Fruit fly (Drosophila melanogaster): ENCODE measurements around the gene klu.

Gene klu

DNA sequence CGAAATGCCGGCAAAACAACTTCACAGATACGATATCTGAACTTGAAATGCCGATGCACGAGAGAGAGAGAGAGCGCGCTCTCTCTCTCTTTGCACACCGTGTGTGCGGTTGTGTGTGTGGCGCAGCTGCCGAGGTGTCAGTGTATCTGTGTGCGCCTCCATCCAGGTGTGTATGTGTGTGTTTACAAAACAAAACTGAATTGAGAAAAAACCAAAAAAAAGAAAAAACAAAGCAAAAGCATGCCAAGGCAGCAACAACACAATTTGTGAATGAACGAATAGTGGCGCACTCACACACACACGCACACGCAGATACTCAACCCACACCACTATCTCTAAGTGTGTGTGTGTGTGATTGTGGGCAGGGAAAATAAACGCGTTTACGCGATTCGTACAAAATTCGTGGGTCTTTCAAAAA, 1.4 kb upstream of the klu start (continued):
- peak; percentile 98 for TF ChIP-seq eg (GFP tag; IDR thresholded peaks at IDR 0.05)
- TF ChIP-seq CG11762 (GFP tag; optimal IDR thresholded peaks at IDR 0.05; ENCODE audit: insufficient read depth): peak; percentile 84
- peak; percentile 46 for TF ChIP-seq lz (GFP tag; optimal IDR thresholded peaks at IDR 0.05)
- peak; percentile 70 for TF ChIP-seq topi (GFP tag; optimal IDR thresholded peaks at IDR 0.05)
- TF ChIP-seq CG7368 (GFP tag; optimal IDR thresholded peaks at IDR 0.05): peak; percentile 92
- TF ChIP-seq spab (GFP tag; optimal IDR thresholded peaks at IDR 0.05): peak; percentile 96
- peak; percentile 94 for TF ChIP-seq CG16779 (tag; optimal IDR thresholded peaks at IDR 0.05)
- TF ChIP-seq Gug (GFP tag; IDR thresholded peaks at IDR 0.05): peak; percentile 90
- TF ChIP-seq Hr38 (GFP tag; optimal IDR thresholded peaks at IDR 0.05): no peak
- TF ChIP-seq CG10669 (GFP tag; optimal IDR thresholded peaks at IDR 0.05): peak; percentile 95
- peak; percentile 7 for TF ChIP-seq Hr39 (GFP tag; optimal IDR thresholded peaks at IDR 0.05)
- TF ChIP-seq CG6163 (GFP tag; IDR thresholded peaks at IDR 0.05): peak; percentile 99
- TF ChIP-seq fkh (GFP tag; optimal IDR thresholded peaks at IDR 0.05): peak; percentile 95

DNA sequence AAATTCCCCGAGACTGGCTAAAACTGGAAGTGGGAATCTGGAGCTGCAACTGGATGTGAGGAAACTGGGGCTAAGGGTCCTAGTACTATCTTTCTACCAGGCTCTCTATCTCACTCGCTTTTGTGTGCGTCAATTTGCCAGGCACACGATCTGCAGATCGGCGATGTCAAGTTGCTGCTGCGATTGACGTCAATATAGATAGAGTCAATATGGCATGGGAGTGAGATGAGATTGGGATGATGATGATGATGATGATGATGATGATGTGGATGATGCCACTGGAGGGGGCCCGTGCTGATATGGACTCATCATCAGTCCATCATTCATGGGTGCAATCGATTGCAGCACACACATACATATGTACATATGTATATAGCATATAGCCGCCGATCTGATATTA, 1.2 kb downstream of the klu start:
- TF ChIP-seq svp (GFP tag): peak; percentile 97
- TF ChIP-seq Blimp-1 (GFP tag; optimal IDR thresholded peaks at IDR 0.05): no peak

DNA sequence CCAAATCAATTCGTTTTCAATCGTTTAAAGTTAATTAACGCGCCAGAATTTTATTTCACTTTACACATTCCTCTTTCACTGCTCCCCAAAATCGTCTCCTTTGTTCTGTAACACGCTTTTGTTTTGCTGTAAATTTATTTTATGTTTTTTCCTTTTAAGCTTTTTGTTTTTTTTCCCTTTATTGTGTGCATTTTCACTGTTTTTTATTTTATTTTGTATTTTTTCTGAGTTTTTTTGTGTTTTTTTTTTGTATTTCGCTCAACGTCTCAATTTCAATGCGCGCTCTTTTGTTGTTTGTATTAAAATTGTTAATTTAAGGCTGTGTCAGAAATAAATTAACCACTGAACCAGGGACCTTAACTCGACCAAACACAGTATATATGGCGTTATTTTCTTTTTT, 2.6 kb downstream of the klu start:
- TF ChIP-seq dac (GFP tag; optimal IDR thresholded peaks at IDR 0.05) (no peak), CG31627 (GFP tag; optimal IDR thresholded peaks at IDR 0.05) (no peak), CG6792 (GFP tag; optimal IDR thresholded peaks at IDR 0.05) (no peak), Eip78C (GFP tag) (peak; percentile 69), CG9139 (GFP tag; optimal IDR thresholded peaks at IDR 0.05) (peak; percentile 3), CG34406 (GFP tag; optimal IDR thresholded peaks at IDR 0.05) (peak; percentile 39), CG8632 (GFP tag; optimal IDR thresholded peaks at IDR 0.05) (peak; percentile 33), Sox14 (GFP tag; optimal IDR thresholded peaks at IDR 0.05) (peak; percentile 32), ss (GFP tag; optimal IDR thresholded peaks at IDR 0.05) (peak; percentile 14 to 32), svp (GFP tag) (peak; percentile 60), Met (GFP tag; optimal IDR thresholded peaks at IDR 0.05) (peak; percentile 19), CG6808 (GFP tag; optimal IDR thresholded peaks at IDR 0.05) (peak; percentile 13), esn (GFP tag; optimal IDR thresholded peaks at IDR 0.05) (peak; percentile 19)

DNA sequence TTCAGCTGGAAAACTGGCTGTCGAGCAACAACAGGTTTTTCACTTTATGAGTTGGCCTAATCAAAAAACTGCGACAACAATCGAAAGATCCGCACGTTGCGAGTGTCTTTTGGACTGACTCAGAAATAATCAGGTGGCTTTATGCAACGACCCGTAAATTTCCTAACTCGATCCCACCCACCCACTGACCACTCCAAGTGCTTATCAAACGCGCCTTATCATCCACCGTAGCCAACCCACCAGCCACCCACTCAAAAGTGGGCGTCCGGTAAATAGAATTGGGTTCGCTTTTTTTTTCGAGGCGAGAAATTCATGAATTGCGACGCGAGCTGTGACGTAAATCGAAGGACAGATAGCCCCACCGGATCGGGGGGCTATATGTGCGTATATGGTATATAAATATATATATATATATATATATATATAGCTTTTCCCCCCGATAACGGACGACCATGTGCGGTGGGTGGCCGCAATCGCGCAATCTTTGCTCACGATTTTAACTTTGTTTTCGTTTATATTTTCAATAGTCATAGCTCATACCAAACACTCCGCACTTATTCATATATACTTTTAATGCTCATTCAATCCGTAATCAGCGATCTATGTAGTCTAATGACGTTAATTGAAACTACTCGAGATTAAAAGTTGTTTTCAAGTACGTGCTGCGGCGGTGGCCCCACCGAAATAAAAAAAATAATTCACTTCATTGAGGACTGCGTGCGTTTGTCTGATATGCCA, 4.1 kb downstream of the klu start:
- TF ChIP-seq svp (GFP tag) (peak; percentile 82), vri (GFP tag; optimal IDR thresholded peaks at IDR 0.05) (peak; percentile 68), Hr39 (GFP tag; optimal IDR thresholded peaks at IDR 0.05) (no peak)

DNA sequence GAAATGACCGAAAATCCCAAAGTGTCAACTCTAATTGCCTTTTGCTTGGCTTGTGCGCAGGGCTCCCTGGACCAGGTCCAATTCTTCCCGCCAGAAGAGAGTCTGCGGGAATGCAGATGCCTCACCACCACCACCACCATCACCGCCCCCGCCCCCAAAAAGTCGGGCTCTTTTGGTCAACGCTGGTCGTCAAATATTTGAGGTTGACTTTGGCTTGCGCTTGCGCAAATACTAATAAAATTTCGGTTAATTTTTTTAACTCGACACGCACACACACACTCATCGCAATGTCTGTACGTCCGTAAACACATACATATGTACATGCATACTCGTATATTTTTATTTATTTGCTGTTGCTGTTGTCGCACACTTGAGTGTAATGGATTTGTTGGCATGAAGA, 5.0 kb downstream of the klu start:
- no peak for TF ChIP-seq CG6276 (GFP tag; optimal IDR thresholded peaks at IDR 0.05)
- no peak for TF ChIP-seq CG11762 (GFP tag; optimal IDR thresholded peaks at IDR 0.05; ENCODE audit: insufficient read depth)
- TF ChIP-seq Hr39 (GFP tag; optimal IDR thresholded peaks at IDR 0.05): no peak
- no peak for TF ChIP-seq CG8319 (GFP tag; optimal IDR thresholded peaks at IDR 0.05)
- TF ChIP-seq Eip93F (GFP tag; optimal IDR thresholded peaks at IDR 0.05): no peak
- no peak for TF ChIP-seq Hr38 (GFP tag; optimal IDR thresholded peaks at IDR 0.05)
- no peak for TF ChIP-seq CG6163 (GFP tag; IDR thresholded peaks at IDR 0.05)
- TF ChIP-seq pdm3 (GFP tag; optimal IDR thresholded peaks at IDR 0.05): no peak
- TF ChIP-seq cyc (GFP tag; optimal IDR thresholded peaks at IDR 0.05): no peak
- TF ChIP-seq svp (GFP tag): peak; percentile 31
- TF ChIP-seq CG16779 (tag; optimal IDR thresholded peaks at IDR 0.05): no peak
- TF ChIP-seq Eip75B (GFP tag; optimal IDR thresholded peaks at IDR 0.05): no peak
- TF ChIP-seq topi (GFP tag; optimal IDR thresholded peaks at IDR 0.05): no peak
- peak; percentile 83 for TF ChIP-seq fkh (GFP tag; optimal IDR thresholded peaks at IDR 0.05)
- no peak for TF ChIP-seq CG11902 (GFP tag; optimal IDR thresholded peaks at IDR 0.05)
- no peak for TF ChIP-seq CG11294 (GFP tag; IDR thresholded peaks at IDR 0.05)
- no peak for TF ChIP-seq salr (GFP tag; optimal IDR thresholded peaks at IDR 0.05)
- peak; percentile 11 for TF ChIP-seq CG6854 (GFP tag; optimal IDR thresholded peaks at IDR 0.05)
